Worm (Caenorhabditis elegans): ENCODE results near the gene srh-98.

- TF ChIP-seq hmbx-1 (tag; optimal IDR thresholded peaks at IDR 0.05) = no peak
- TF ChIP-seq B0310.2 (tag; optimal IDR thresholded peaks at IDR 0.05) = no peak
- no peak for TF ChIP-seq pes-1 (GFP tag; IDR thresholded peaks at IDR 0.05)
- no peak for TF ChIP-seq flt-1 (GFP tag; IDR thresholded peaks at IDR 0.05)
- TF ChIP-seq tbx-11 (GFP tag; IDR thresholded peaks at IDR 0.05) = no peak
- no peak for TF ChIP-seq tra-4 (tag; optimal IDR thresholded peaks at IDR 0.05)
- TF ChIP-seq ceh-36 (tag; optimal IDR thresholded peaks at IDR 0.05) = no peak
- no peak for TF ChIP-seq scrt-1 (GFP tag; IDR thresholded peaks at IDR 0.05)
- TF ChIP-seq ama-1 (optimal IDR thresholded peaks at IDR 0.05) = no peak
- no peak for TF ChIP-seq hmg-4 (GFP tag; optimal IDR thresholded peaks at IDR 0.05)
- TF ChIP-seq sea-1 (GFP tag; conservative IDR thresholded peaks at IDR 0.05) = no peak
Measured at ce11 chrV:16266514-16266913, 31.0 kb upstream of the srh-98 start, which contains the start of gene T13F3.4.
